Worm (Caenorhabditis elegans) whole organism, L2 larva: ENCODE data around the gene ZK418.11.
A peak's percentile ranks its signal among the peaks of the same experiment; 100 is the strongest.

Experiments used
- C34F6.9 ChIP-seq: fragments of 150-350 bp; optimal IDR thresholded peaks from 2 replicates; lab custom pipeline; 2014; ENCODE audit warnings: missing biosample characterization, missing genetic modification characterization
- F13H6.1 ChIP-seq: sonication (generic microtip); optimal IDR thresholded peaks from 2 replicates; lab custom pipeline; 2016; ENCODE audit warnings: missing genetic modification characterization, missing compliant biosample characterization
- R02D3.7 ChIP-seq: fragments of 150-350 bp; optimal IDR thresholded peaks from 2 replicates; lab custom pipeline; 2014; ENCODE audit warnings: missing biosample characterization, missing genetic modification characterization
- Y55F3AM.14 ChIP-seq: fragments of 200-800 bp; sonication (Bioruptor generic); optimal IDR thresholded peaks from 2 replicates; lab custom pipeline; 2018; ENCODE audit warnings: mild to moderate bottlenecking, missing genetic modification characterization, missing compliant biosample characterization
- ZK546.5 ChIP-seq: sonication (generic microtip); optimal IDR thresholded peaks from 2 replicates; lab custom pipeline; 2017; ENCODE audit warnings: missing biosample characterization, missing genetic modification characterization
- alr-1 ChIP-seq: fragments of 150-350 bp; optimal IDR thresholded peaks from 2 replicates; lab custom pipeline; 2014; ENCODE audit warnings: missing biosample characterization, missing genetic modification characterization
- aly-2 ChIP-seq: fragments of 150-350 bp; optimal IDR thresholded peaks from 2 replicates; lab custom pipeline; 2014; ENCODE audit warnings: missing biosample characterization, missing genetic modification characterization
- ama-1 ChIP-seq: fragments of 150-350 bp; optimal IDR thresholded peaks from 2 replicates; lab custom pipeline; 2018; ENCODE audit warnings: inconsistent platforms
- blmp-1 ChIP-seq: sonication (generic microtip); optimal IDR thresholded peaks from 2 replicates; lab custom pipeline; 2017; ENCODE audit warnings: missing genetic modification characterization, mild to moderate bottlenecking, missing compliant biosample characterization, antibody characterized with exemption, moderate library complexity; ENCODE audit not compliant: insufficient read depth
- ceh-16 ChIP-seq: fragments of 150-350 bp; optimal IDR thresholded peaks from 2 replicates; lab custom pipeline; 2014; ENCODE audit warnings: missing biosample characterization, missing genetic modification characterization
- ceh-82 ChIP-seq: fragments of 150-350 bp; optimal IDR thresholded peaks from 2 replicates; lab custom pipeline; 2014; ENCODE audit warnings: missing biosample characterization, missing genetic modification characterization
- crh-2 ChIP-seq: sonication (generic microtip); optimal IDR thresholded peaks from 2 replicates; lab custom pipeline; 2017; ENCODE audit warnings: missing biosample characterization, missing genetic modification characterization
- dmd-4 ChIP-seq: sonication (generic microtip); optimal IDR thresholded peaks from 2 replicates; lab custom pipeline; 2017; ENCODE audit warnings: missing biosample characterization, missing genetic modification characterization
- egl-27 ChIP-seq: sonication (generic microtip); optimal IDR thresholded peaks from 3 replicates; lab custom pipeline; 2017; ENCODE audit warnings: missing biosample characterization, missing genetic modification reagents, missing genetic modification characterization
- elt-1 ChIP-seq: fragments of 150-350 bp; optimal IDR thresholded peaks from 2 replicates; lab custom pipeline; 2014; ENCODE audit warnings: missing biosample characterization, missing genetic modification characterization
- elt-3 ChIP-seq: sonication (generic microtip); optimal IDR thresholded peaks from 2 replicates; lab custom pipeline; 2017; ENCODE audit warnings: missing biosample characterization, missing genetic modification characterization
- fos-1 ChIP-seq: fragments of 150-350 bp; optimal IDR thresholded peaks from 2 replicates; lab custom pipeline; 2014; ENCODE audit warnings: missing biosample characterization, missing genetic modification characterization
- gmeb-1 ChIP-seq: fragments of 150-350 bp; optimal IDR thresholded peaks from 2 replicates; lab custom pipeline; 2014; ENCODE audit warnings: missing biosample characterization, missing genetic modification characterization
- lin-11 ChIP-seq: fragments of 150-350 bp; sonication (generic microtip); optimal IDR thresholded peaks from 2 replicates; lab custom pipeline; 2014; ENCODE audit warnings: missing biosample characterization, missing genetic modification characterization, inconsistent platforms, mixed read lengths
- lin-13 ChIP-seq: fragments of 150-350 bp; optimal IDR thresholded peaks from 2 replicates; lab custom pipeline; 2014; ENCODE audit warnings: missing biosample characterization, missing genetic modification reagents, missing genetic modification characterization
- lin-39 ChIP-seq: fragments of 150-350 bp; optimal IDR thresholded peaks from 2 replicates; lab custom pipeline; 2014; ENCODE audit warnings: missing biosample characterization, missing genetic modification reagents, missing genetic modification characterization
- lsy-2 ChIP-seq, 2 experiments: fragments of 150-350 bp in 1 of 2; sonication (generic microtip) in 1 of 2; optimal IDR thresholded peaks; 2 replicates each; lab custom pipeline; 2014 to 2017; ENCODE audit warnings: missing biosample characterization in 2 of 2, missing genetic modification characterization in 2 of 2
- mab-5 ChIP-seq: fragments of 150-350 bp; optimal IDR thresholded peaks from 2 replicates; lab custom pipeline; 2014; ENCODE audit warnings: missing biosample characterization, missing genetic modification characterization
- mdl-1 ChIP-seq, 2 experiments: fragments of 150-350 bp in 1 of 2; sonication (generic microtip) in 1 of 2; optimal IDR thresholded peaks; 2 replicates each; lab custom pipeline; 2017; ENCODE audit warnings: missing biosample characterization in 2 of 2, missing genetic modification characterization in 2 of 2
- nhr-10 ChIP-seq: sonication (generic microtip); optimal IDR thresholded peaks from 2 replicates; lab custom pipeline; 2017; ENCODE audit warnings: missing biosample characterization, missing genetic modification characterization
- nhr-11 ChIP-seq: fragments of 150-350 bp; optimal IDR thresholded peaks from 2 replicates; lab custom pipeline; 2014; ENCODE audit warnings: missing biosample characterization, missing genetic modification characterization
- nhr-12 ChIP-seq: fragments of 150-350 bp; optimal IDR thresholded peaks from 2 replicates; lab custom pipeline; 2014; ENCODE audit warnings: missing biosample characterization, missing genetic modification characterization
- nhr-129 ChIP-seq: fragments of 150-350 bp; optimal IDR thresholded peaks from 2 replicates; lab custom pipeline; 2014; ENCODE audit warnings: missing biosample characterization, missing genetic modification characterization
- nhr-21 ChIP-seq: fragments of 150-350 bp; optimal IDR thresholded peaks from 2 replicates; lab custom pipeline; 2014; ENCODE audit warnings: missing biosample characterization, missing genetic modification characterization
- nhr-23 ChIP-seq: fragments of 150-350 bp; optimal IDR thresholded peaks from 2 replicates; lab custom pipeline; 2014; ENCODE audit warnings: missing biosample characterization, missing genetic modification reagents, missing genetic modification characterization
- nhr-237 ChIP-seq: fragments of 150-350 bp; optimal IDR thresholded peaks from 2 replicates; lab custom pipeline; 2014; ENCODE audit warnings: missing biosample characterization, missing genetic modification characterization
- nhr-25 ChIP-seq: fragments of 150-350 bp; sonication (generic microtip); optimal IDR thresholded peaks from 3 replicates; lab custom pipeline; 2014; ENCODE audit warnings: missing biosample characterization, missing genetic modification characterization
- nhr-6 ChIP-seq: fragments of 150-350 bp; optimal IDR thresholded peaks from 2 replicates; lab custom pipeline; 2014; ENCODE audit warnings: missing biosample characterization, missing genetic modification characterization
- nhr-77 ChIP-seq: fragments of 150-350 bp; optimal IDR thresholded peaks from 2 replicates; lab custom pipeline; 2014; ENCODE audit warnings: missing biosample characterization, missing genetic modification characterization
- peb-1 ChIP-seq: fragments of 150-350 bp; optimal IDR thresholded peaks from 2 replicates; lab custom pipeline; 2014; ENCODE audit warnings: missing biosample characterization, missing genetic modification characterization
- sma-3 ChIP-seq: sonication (generic microtip); optimal IDR thresholded peaks from 2 replicates; lab custom pipeline; 2016; ENCODE audit warnings: missing genetic modification reagents, missing genetic modification characterization, missing compliant biosample characterization
- sma-9 ChIP-seq, 2 experiments: fragments of 150-350 bp in 1 of 2; sonication (generic microtip) in 1 of 2; optimal IDR thresholded peaks; 2 replicates each; lab custom pipeline; 2014 to 2016; ENCODE audit warnings: missing genetic modification characterization in 2 of 2, mild to moderate bottlenecking in 1 of 2, missing biosample characterization in 1 of 2, missing compliant biosample characterization in 1 of 2, missing genetic modification reagents in 1 of 2, moderate library complexity in 1 of 2
- snpc-4 ChIP-seq: fragments of 150-350 bp; optimal IDR thresholded peaks from 2 replicates; lab custom pipeline; 2014; ENCODE audit warnings: missing biosample characterization, missing genetic modification characterization
- unc-39 ChIP-seq: fragments of 150-350 bp; optimal IDR thresholded peaks from 2 replicates; lab custom pipeline; 2014; ENCODE audit warnings: missing biosample characterization, missing genetic modification characterization
- unc-62 ChIP-seq: fragments of 150-350 bp; optimal IDR thresholded peaks from 2 replicates; lab custom pipeline; 2014; ENCODE audit warnings: missing biosample characterization, missing genetic modification reagents, missing genetic modification characterization
- zag-1 ChIP-seq: fragments of 150-350 bp; optimal IDR thresholded peaks from 2 replicates; lab custom pipeline; 2014; ENCODE audit warnings: missing biosample characterization, missing genetic modification characterization
- ztf-1 ChIP-seq: fragments of 200-800 bp; sonication (Bioruptor generic); conservative IDR thresholded peaks from 2 replicates; pipeline ENCODE4 v1.3.6; 2022; ENCODE audit warnings: missing genetic modification characterization, missing compliant biosample characterization
- ztf-11 ChIP-seq: sonication (generic microtip); optimal IDR thresholded peaks from 2 replicates; lab custom pipeline; 2017; ENCODE audit warnings: missing biosample characterization, missing genetic modification characterization
- ztf-4 ChIP-seq: fragments of 150-350 bp; optimal IDR thresholded peaks from 2 replicates; lab custom pipeline; 2014; ENCODE audit warnings: missing biosample characterization, missing genetic modification characterization

ZK418.11 gene

DNA sequence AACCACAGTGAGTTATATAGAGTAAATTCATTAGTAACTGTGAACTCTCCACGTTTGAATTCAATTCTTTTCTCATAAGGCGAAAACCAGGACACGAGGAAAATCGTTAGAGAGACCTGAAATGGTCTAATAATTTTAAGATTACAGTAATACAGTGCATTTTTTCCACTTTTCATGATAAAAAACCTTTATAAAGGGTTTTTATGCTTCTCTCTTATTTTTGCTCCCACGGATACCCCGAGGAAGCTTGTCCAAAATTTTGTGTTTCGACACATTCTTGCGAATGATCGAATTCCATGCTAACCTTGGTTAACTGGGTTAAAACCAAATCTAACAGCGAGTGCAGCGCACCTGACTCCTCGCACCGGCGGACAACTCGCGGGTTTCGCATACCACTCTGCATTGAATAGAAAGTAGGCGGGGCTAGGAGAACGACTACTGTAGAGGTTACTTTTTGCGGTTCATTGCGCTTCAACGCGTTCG, 40.2 kb downstream of the ZK418.11 start (continued):
- TF ChIP-seq ceh-82 (tag; lab: Kevin White, UChicago) = no peak
- TF ChIP-seq gmeb-1 (tag; lab: Kevin White, UChicago) = peak; percentile 21
- TF ChIP-seq nhr-21 (tag; lab: Kevin White, UChicago) = peak; percentile 29
- peak in 1 of 2 experiments; percentile 53 for TF ChIP-seq lsy-2 (tag; optimal IDR thresholded peaks at IDR 0.05; lab: Kevin White, UChicago)
- peak; percentile 17 for TF ChIP-seq ceh-16 (tag; lab: Kevin White, UChicago)
- TF ChIP-seq nhr-77 (tag; lab: Kevin White, UChicago) = no peak
- no peak for TF ChIP-seq unc-62
- TF ChIP-seq, all 48 proteins: peak for 12

DNA sequence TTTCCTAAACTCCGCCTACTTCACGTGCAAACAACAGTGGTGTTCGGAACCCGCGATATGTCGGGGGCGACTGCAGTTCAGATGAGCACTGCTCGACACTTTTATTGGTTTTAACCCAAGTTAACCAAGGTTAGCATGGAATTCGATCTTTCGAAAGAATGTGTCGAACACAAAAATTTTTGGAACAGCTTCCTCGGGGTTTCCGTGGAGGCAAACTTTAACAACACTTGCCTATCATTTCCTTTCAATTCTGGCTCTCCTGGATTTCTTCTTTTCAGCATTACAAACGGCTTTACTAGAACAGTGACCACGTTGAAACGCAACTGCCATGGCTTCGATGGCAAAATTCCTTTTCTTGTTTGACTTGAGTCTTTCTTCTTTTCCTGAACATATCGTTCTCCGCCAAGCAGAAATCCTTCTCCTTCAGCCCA, 41.2 kb downstream of the ZK418.11 start:
- TF ChIP-seq ceh-82 (tag; lab: Kevin White, UChicago) (no peak), ama-1 (peak; percentile 91), nhr-11 (no peak), ztf-1 (GFP tag; lab: Robert Waterston, UW) (no peak), lin-11 (tag; lab: Kevin White, UChicago) (no peak), peb-1 (tag; lab: Kevin White, UChicago) (no peak), gmeb-1 (tag; lab: Kevin White, UChicago) (peak; percentile 72), lsy-2 (tag; optimal IDR thresholded peaks at IDR 0.05; lab: Kevin White, UChicago) (peak; percentile 12 to 58), nhr-10 (peak; percentile 38), elt-1 (no peak), fos-1 (tag; lab: Kevin White, UChicago) (peak; percentile 25), sma-3 (peak; percentile 31), nhr-21 (tag; lab: Kevin White, UChicago) (peak; percentile 25), egl-27 (tag; lab: Kevin White, UChicago) (peak; percentile 70), elt-3 (tag; lab: Kevin White, UChicago) (no peak), snpc-4 (peak; percentile 97), nhr-25 (tag; lab: Kevin White, UChicago) (no peak), unc-39 (tag; lab: Kevin White, UChicago) (no peak), ztf-11 (no peak), nhr-129 (peak; percentile 26), nhr-237 (no peak), sma-9 (GFP tag; optimal IDR thresholded peaks at IDR 0.05; lab: Kevin White, UChicago) (peak; percentile 77), sma-9 (tag; optimal IDR thresholded peaks at IDR 0.05; lab: Kevin White, UChicago) (no peak), dmd-4 (tag; lab: Kevin White, UChicago) (no peak), F13H6.1 (tag; lab: Kevin White, UChicago) (peak; percentile 39), blmp-1 (no peak), nhr-12 (tag; lab: Kevin White, UChicago) (no peak), crh-2 (tag; lab: Kevin White, UChicago) (peak; percentile 56), mab-5 (tag; lab: Kevin White, UChicago) (no peak), aly-2 (tag; lab: Kevin White, UChicago) (no peak), lin-39 (no peak), lin-13 (GFP tag; lab: Kevin White, UChicago) (no peak), Y55F3AM.14 (GFP tag; lab: Kevin White, UChicago) (no peak), nhr-23 (tag; lab: Kevin White, UChicago) (no peak), mdl-1 (tag; optimal IDR thresholded peaks at IDR 0.05; lab: Kevin White, UChicago) (peak in 1 of 2 experiments; percentile 47), nhr-6 (tag; lab: Kevin White, UChicago) (no peak), R02D3.7 (tag; lab: Kevin White, UChicago) (no peak), C34F6.9 (tag; lab: Kevin White, UChicago) (no peak)

DNA sequence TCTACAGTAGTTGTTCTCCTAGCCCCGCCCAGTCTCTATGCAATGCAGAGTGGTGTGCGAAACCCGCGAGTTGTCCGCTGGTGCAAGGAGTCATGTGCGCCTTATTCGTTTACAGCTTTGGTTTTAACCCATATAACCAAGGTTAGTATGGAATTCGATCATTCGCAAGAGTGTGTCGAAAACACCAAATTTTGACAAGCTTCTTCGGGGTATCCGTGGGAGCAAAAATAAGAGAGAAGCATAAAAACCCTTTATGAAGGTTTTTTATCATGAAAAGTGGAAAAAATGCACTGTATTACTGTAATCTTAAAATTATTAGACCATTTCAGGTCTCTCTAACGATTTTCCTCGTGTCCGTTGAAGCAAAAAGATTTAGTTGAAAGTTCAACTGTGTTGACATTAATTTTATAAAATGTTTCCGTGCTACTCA, 42.1 kb downstream of the ZK418.11 start:
- TF ChIP-seq ztf-4 (tag; lab: Kevin White, UChicago) (no peak), alr-1 (no peak), egl-27 (tag; lab: Kevin White, UChicago) (peak; percentile 25), zag-1 (no peak), nhr-11 (no peak), F13H6.1 (tag; lab: Kevin White, UChicago) (peak; percentile 4), nhr-21 (tag; lab: Kevin White, UChicago) (peak; percentile 10), sma-9 (GFP tag; optimal IDR thresholded peaks at IDR 0.05; lab: Kevin White, UChicago) (peak; percentile 25), sma-9 (tag; optimal IDR thresholded peaks at IDR 0.05; lab: Kevin White, UChicago) (no peak), C34F6.9 (tag; lab: Kevin White, UChicago) (no peak), ama-1 (peak; percentile 76), nhr-237 (no peak), ztf-11 (no peak), peb-1 (tag; lab: Kevin White, UChicago) (no peak), crh-2 (tag; lab: Kevin White, UChicago) (peak; percentile 34), ceh-82 (tag; lab: Kevin White, UChicago) (no peak), ztf-1 (GFP tag; lab: Robert Waterston, UW) (no peak), ZK546.5 (tag; lab: Kevin White, UChicago) (no peak), snpc-4 (peak; percentile 95), sma-3 (peak; percentile 64), lsy-2 (tag; optimal IDR thresholded peaks at IDR 0.05; lab: Kevin White, UChicago) (peak; percentile 36 to 45), gmeb-1 (tag; lab: Kevin White, UChicago) (peak; percentile 64), nhr-25 (tag; lab: Kevin White, UChicago) (peak; percentile 3), mab-5 (tag; lab: Kevin White, UChicago) (no peak), Y55F3AM.14 (GFP tag; lab: Kevin White, UChicago) (no peak), blmp-1 (no peak), R02D3.7 (tag; lab: Kevin White, UChicago) (no peak)
